Fruit fly (Drosophila melanogaster) whole organism, prepupa: ENCODE measurements around the gene sds22.

Experiments used
- CG11762 ChIP-seq: fragments of 200-800 bp; sonication (Bioruptor generic); optimal IDR thresholded peaks from 3 replicates; lab custom pipeline; 2016; ENCODE audit warnings: missing biosample characterization, missing genetic modification characterization; ENCODE audit not compliant: insufficient read depth
- ss ChIP-seq, 2 experiments: fragments of 200-800 bp; sonication (Bioruptor generic); optimal IDR thresholded peaks; 2 replicates in 1 of 2; 3 replicates in 1 of 2; lab custom pipeline; 2017 to 2018; ENCODE audit warnings: mild to moderate bottlenecking in 2 of 2, missing biosample characterization in 2 of 2, missing genetic modification characterization in 2 of 2, moderate library complexity in 1 of 2

DNA sequence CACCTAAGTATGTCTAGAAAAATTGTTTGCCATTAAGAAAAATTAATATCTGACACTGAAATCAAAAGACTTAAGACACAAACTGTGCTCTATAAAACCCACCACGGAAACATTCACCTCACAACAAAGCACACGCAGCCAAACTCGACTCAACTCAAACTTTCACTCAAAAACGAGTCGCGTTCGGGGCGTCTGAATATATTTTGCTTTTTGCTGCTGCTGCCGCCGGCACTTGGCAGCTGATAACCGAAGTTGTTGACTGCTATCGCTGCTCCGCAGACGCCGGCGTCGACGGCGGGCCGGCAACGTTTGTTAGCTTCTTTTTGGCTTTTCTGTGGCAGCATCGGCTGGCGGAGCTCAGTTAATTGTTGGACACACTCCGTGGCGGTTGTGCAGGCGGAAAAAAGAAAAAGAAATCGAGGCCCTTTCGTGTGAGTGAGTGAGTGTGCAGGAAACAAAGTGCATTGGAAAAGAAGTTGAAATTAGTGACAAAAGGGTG is 34.1 kb downstream of the sds22 start, which contains the start of gene cysu:
- TF ChIP-seq ss (GFP tag; optimal IDR thresholded peaks at IDR 0.05; lab: Kevin White, UChicago) (no peak), CG11762 (GFP tag; lab: Kevin White, UChicago) (no peak)
